Worm (Caenorhabditis elegans) whole organism, young adult: ENCODE measurements around the gene tbx-9.

Experiments
- B0336.3 ChIP-seq: fragments of 200-800 bp; sonication (Bioruptor generic); IDR thresholded peaks from 2 replicates; pipeline ENCODE4 v1.3.6; 2022; ENCODE audit warnings: missing genetic modification characterization, missing compliant biosample characterization
- C17E4.6 ChIP-seq: fragments of 200-800 bp; sonication (Bioruptor generic); IDR thresholded peaks from 2 replicates; pipeline ENCODE4 v1.3.6; 2022; ENCODE audit warnings: missing genetic modification reagents, missing genetic modification characterization, missing compliant biosample characterization
- D2030.7 ChIP-seq: fragments of 200-800 bp; sonication (Bioruptor generic); IDR thresholded peaks from 2 replicates; pipeline ENCODE4 v1.3.6; 2022; ENCODE audit warnings: missing genetic modification reagents, missing genetic modification characterization, missing compliant biosample characterization
- F33H1.4 ChIP-seq: fragments of 200-800 bp; sonication (Bioruptor generic); IDR thresholded peaks from 2 replicates; pipeline ENCODE4 v1.3.6; 2022; ENCODE audit warnings: missing genetic modification reagents, missing genetic modification characterization, missing compliant biosample characterization
- F49E8.2 ChIP-seq: sonication (generic microtip); optimal IDR thresholded peaks from 3 replicates; lab custom pipeline; 2017; ENCODE audit warnings: missing genetic modification characterization, mild to moderate bottlenecking, missing compliant biosample characterization, antibody characterized with exemption, moderate library complexity; ENCODE audit not compliant: insufficient read depth
- F52B5.7 ChIP-seq: sonication (generic microtip); optimal IDR thresholded peaks from 2 replicates; lab custom pipeline; 2016; ENCODE audit warnings: mild to moderate bottlenecking, missing genetic modification characterization, missing compliant biosample characterization
- F55B11.4 ChIP-seq: sonication (generic microtip); optimal IDR thresholded peaks from 2 replicates; lab custom pipeline; 2016; ENCODE audit warnings: missing compliant biosample characterization, missing genetic modification characterization, borderline replicate concordance; ENCODE audit not compliant: insufficient read depth
- Y53G8AR.9 ChIP-seq: fragments of 200-800 bp; sonication (Bioruptor generic); conservative IDR thresholded peaks from 2 replicates; pipeline ENCODE4 v1.3.6; 2022; ENCODE audit warnings: missing genetic modification reagents, missing genetic modification characterization, missing compliant biosample characterization
- attf-5 ChIP-seq: fragments of 200-800 bp; sonication (Bioruptor generic); optimal IDR thresholded peaks from 2 replicates; lab custom pipeline; 2018; ENCODE audit warnings: mild to moderate bottlenecking, missing genetic modification characterization, missing compliant biosample characterization
- bed-1 ChIP-seq: fragments of 200-800 bp; sonication (Bioruptor generic); IDR thresholded peaks from 2 replicates; pipeline ENCODE4 v1.3.6; 2022; ENCODE audit warnings: missing genetic modification reagents, missing genetic modification characterization, missing compliant biosample characterization
- cebp-1 ChIP-seq, 2 experiments: fragments of 200-800 bp in 1 of 2; sonication (Bioruptor generic) in 1 of 2; sonication (generic microtip) in 1 of 2; IDR thresholded peaks in 1 of 2; optimal IDR thresholded peaks in 1 of 2; 2 replicates each; pipeline versions ENCODE4 v1.3.6 to Lab custom; 2017 to 2022; ENCODE audit warnings: missing compliant biosample characterization in 2 of 2, missing genetic modification characterization in 2 of 2, mild to moderate bottlenecking in 1 of 2, missing genetic modification reagents in 1 of 2, moderate library complexity in 1 of 2
- ceh-27 ChIP-seq: fragments of 200-800 bp; sonication (Bioruptor generic); optimal IDR thresholded peaks from 2 replicates; lab custom pipeline; 2018; ENCODE audit warnings: mild to moderate bottlenecking, missing genetic modification characterization, moderate library complexity, missing compliant biosample characterization
- die-1 ChIP-seq: sonication (generic microtip); optimal IDR thresholded peaks from 2 replicates; lab custom pipeline; 2016; ENCODE audit warnings: missing genotype, mild to moderate bottlenecking, missing genetic modification characterization, missing compliant biosample characterization
- egl-18 ChIP-seq: fragments of 200-800 bp; sonication (Bioruptor generic); IDR thresholded peaks from 2 replicates; pipeline ENCODE4 v1.3.6; 2022; ENCODE audit warnings: missing genetic modification reagents, missing genetic modification characterization, missing compliant biosample characterization
- hsf-1 ChIP-seq: fragments of 200-800 bp; sonication (Bioruptor generic); IDR thresholded peaks from 2 replicates; pipeline ENCODE4 v1.3.6; 2022; ENCODE audit warnings: missing genetic modification reagents, missing genetic modification characterization, missing compliant biosample characterization
- lag-1 ChIP-seq: fragments of 200-800 bp; sonication (Bioruptor generic); IDR thresholded peaks from 2 replicates; pipeline ENCODE4 v1.3.6; 2022; ENCODE audit warnings: missing genetic modification reagents, missing genetic modification characterization, missing compliant biosample characterization
- lin-35 ChIP-seq, 3 experiments: fragments of 150-350 bp in 2 of 3; sonication (generic microtip) in 1 of 3; optimal IDR thresholded peaks; 2 replicates each; lab custom pipeline; 2014 to 2018; ENCODE audit warnings: missing biosample characterization in 3 of 3, missing genetic modification characterization in 3 of 3, missing genetic modification reagents in 3 of 3
- lin-54 ChIP-seq: fragments of 200-800 bp; sonication (Bioruptor generic); optimal IDR thresholded peaks from 2 replicates; lab custom pipeline; 2018; ENCODE audit warnings: mild to moderate bottlenecking, missing genetic modification characterization, missing compliant biosample characterization
- lsl-1 ChIP-seq: fragments of 200-800 bp; sonication (Bioruptor generic); optimal IDR thresholded peaks from 2 replicates; lab custom pipeline; 2018; ENCODE audit warnings: mild to moderate bottlenecking, missing genetic modification characterization, moderate library complexity, missing compliant biosample characterization
- madf-6 ChIP-seq: fragments of 200-800 bp; sonication (Bioruptor generic); IDR thresholded peaks from 2 replicates; pipeline ENCODE4 v1.3.6; 2022; ENCODE audit warnings: missing genetic modification reagents, missing genetic modification characterization, missing compliant biosample characterization
- mes-4 ChIP-seq: sonication (generic microtip); optimal IDR thresholded peaks from 2 replicates; lab custom pipeline; 2016; ENCODE audit warnings: missing genotype, missing genetic modification characterization, missing compliant biosample characterization
- mxl-1 ChIP-seq: sonication (generic microtip); optimal IDR thresholded peaks from 2 replicates; lab custom pipeline; 2016; ENCODE audit warnings: missing genetic modification characterization, missing compliant biosample characterization
- nfya-1 ChIP-seq: sonication (generic microtip); optimal IDR thresholded peaks from 2 replicates; lab custom pipeline; 2017; ENCODE audit warnings: antibody characterized with exemption, missing compliant biosample characterization, missing genetic modification characterization, borderline replicate concordance; ENCODE audit not compliant: insufficient read depth
- nfya-2 ChIP-seq: fragments of 200-800 bp; sonication (Bioruptor generic); IDR thresholded peaks from 2 replicates; pipeline ENCODE4 v1.3.6; 2022; ENCODE audit warnings: missing genetic modification reagents, missing genetic modification characterization, missing compliant biosample characterization
- nhr-120 ChIP-seq: fragments of 200-800 bp; sonication (Bioruptor generic); IDR thresholded peaks from 2 replicates; pipeline ENCODE4 v1.3.6; 2022; ENCODE audit warnings: missing genetic modification characterization, missing compliant biosample characterization
- nhr-27 ChIP-seq: fragments of 200-800 bp; sonication (Bioruptor generic); optimal IDR thresholded peaks from 2 replicates; lab custom pipeline; 2018; ENCODE audit warnings: mild to moderate bottlenecking, missing genetic modification characterization, moderate library complexity, missing compliant biosample characterization
- nhr-80 ChIP-seq: sonication (generic microtip); optimal IDR thresholded peaks from 2 replicates; lab custom pipeline; 2016; ENCODE audit warnings: missing genetic modification characterization, missing compliant biosample characterization
- pbrm-1 ChIP-seq: fragments of 200-800 bp; sonication (Bioruptor generic); IDR thresholded peaks from 2 replicates; pipeline ENCODE4 v1.3.6; 2022; ENCODE audit warnings: missing genetic modification reagents, missing genetic modification characterization, missing compliant biosample characterization
- repo-1 ChIP-seq: sonication (generic microtip); optimal IDR thresholded peaks from 2 replicates; lab custom pipeline; 2017; ENCODE audit warnings: mild to moderate bottlenecking, missing genetic modification characterization, missing compliant biosample characterization
- sdz-38 ChIP-seq: sonication (generic microtip); optimal IDR thresholded peaks from 2 replicates; lab custom pipeline; 2016; ENCODE audit warnings: missing genotype, missing genetic modification characterization, missing compliant biosample characterization
- sea-2 ChIP-seq: fragments of 200-800 bp; sonication (Bioruptor generic); IDR thresholded peaks from 2 replicates; pipeline ENCODE4 v1.3.6; 2022; ENCODE audit warnings: missing genetic modification characterization, missing compliant biosample characterization
- snpc-1.1 ChIP-seq: sonication (generic microtip); optimal IDR thresholded peaks from 2 replicates; lab custom pipeline; 2017; ENCODE audit warnings: missing genetic modification characterization, mild to moderate bottlenecking, missing compliant biosample characterization, antibody characterized with exemption, moderate library complexity, missing genotype, missing genetic modification reagents; ENCODE audit not compliant: insufficient read depth
- snpc-4 ChIP-seq, 5 experiments: fragments of 150-350 bp in 1 of 5; sonication (generic microtip) in 4 of 5; optimal IDR thresholded peaks; 2 replicates each; lab custom pipeline; 2014 to 2018; ENCODE audit warnings: missing genetic modification characterization in 5 of 5, missing biosample characterization in 3 of 5, antibody characterized with exemption in 2 of 5, mild to moderate bottlenecking in 2 of 5, missing compliant biosample characterization in 2 of 5, missing genotype in 2 of 5, moderate library complexity in 2 of 5, missing genetic modification reagents in 1 of 5
- sptf-2 ChIP-seq: fragments of 200-800 bp; sonication (Bioruptor generic); optimal IDR thresholded peaks from 2 replicates; lab custom pipeline; 2018; ENCODE audit warnings: mild to moderate bottlenecking, missing genetic modification characterization, missing compliant biosample characterization
- tbx-9 ChIP-seq: sonication (generic microtip); optimal IDR thresholded peaks from 2 replicates; lab custom pipeline; 2016; ENCODE audit warnings: borderline replicate concordance, missing genetic modification characterization, inconsistent platforms, missing compliant biosample characterization
- xnd-1 ChIP-seq: sonication (generic microtip); optimal IDR thresholded peaks from 2 replicates; lab custom pipeline; 2016; ENCODE audit warnings: missing genotype, missing genetic modification reagents, missing genetic modification characterization, missing compliant biosample characterization
- zim-3 ChIP-seq: sonication (generic microtip); optimal IDR thresholded peaks from 2 replicates; lab custom pipeline; 2017; ENCODE audit warnings: mild to moderate bottlenecking, missing genetic modification characterization, moderate library complexity, missing compliant biosample characterization
- ztf-3 ChIP-seq: fragments of 200-800 bp; sonication (Bioruptor generic); optimal IDR thresholded peaks from 2 replicates; lab custom pipeline; 2018; ENCODE audit warnings: mild to moderate bottlenecking, missing genetic modification characterization, missing compliant biosample characterization
- ztf-6 ChIP-seq: fragments of 200-800 bp; sonication (Bioruptor generic); IDR thresholded peaks from 2 replicates; pipeline ENCODE4 v1.3.6; 2022; ENCODE audit warnings: missing genetic modification reagents, missing genetic modification characterization, missing compliant biosample characterization

Gene tbx-9

DNA sequence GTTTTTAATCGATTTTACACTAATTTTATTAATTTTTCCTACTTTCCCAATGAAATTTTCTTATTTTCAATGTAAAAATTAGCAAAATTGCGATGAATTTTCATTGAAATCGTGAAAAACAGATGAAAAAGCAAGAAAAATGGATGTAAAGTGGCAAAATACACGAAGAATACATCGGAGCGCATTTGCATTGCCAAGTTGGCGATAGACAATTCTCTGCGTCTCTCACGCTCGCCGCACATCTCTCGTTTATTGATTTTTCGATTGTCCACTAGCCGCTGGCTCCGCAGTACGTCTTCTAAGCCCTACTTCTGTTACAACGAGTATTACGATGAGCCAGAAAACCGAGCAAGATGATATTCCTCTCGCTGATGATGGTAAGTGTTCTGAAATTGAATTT lies 22.9 kb downstream of the tbx-9 start, which contains the start of gene unc-69 (continued):
- no peak for TF ChIP-seq sea-2 (GFP tag; lab: Robert Waterston, UW)
- TF ChIP-seq nfya-1 (tag; lab: Kevin White, UChicago) = no peak
- TF ChIP-seq repo-1 (tag; lab: Kevin White, UChicago) = no peak
- no peak for TF ChIP-seq sdz-38 (tag; lab: Kevin White, UChicago)
- no peak for TF ChIP-seq snpc-1.1
- no peak for TF ChIP-seq sptf-2 (GFP tag; lab: Kevin White, UChicago)
- TF ChIP-seq mxl-1 (tag; lab: Kevin White, UChicago) = no peak
- TF ChIP-seq D2030.7 = peak; percentile 31; the same call in 1 of the 2 replicates
- TF ChIP-seq pbrm-1 (GFP tag; lab: Robert Waterston, UW) = no peak
- peak; percentile 52 for TF ChIP-seq lsl-1
- TF ChIP-seq ztf-3 (GFP tag; lab: Kevin White, UChicago) = no peak
- TF ChIP-seq mes-4 = no peak
- peak in 1 of 3 experiments; percentile 26 for TF ChIP-seq lin-35 (GFP tag; optimal IDR thresholded peaks at IDR 0.05; lab: Kevin White, UChicago)
- TF ChIP-seq B0336.3 (GFP tag; lab: Robert Waterston, UW) = no peak
- TF ChIP-seq xnd-1 (tag; lab: Kevin White, UChicago) = no peak
- peak; percentile 48 for TF ChIP-seq ceh-27
- no peak for TF ChIP-seq hsf-1 (GFP tag; lab: Robert Waterston, UW)
- no peak for TF ChIP-seq nhr-120 (GFP tag; lab: Robert Waterston, UW)
- peak; percentile 27; the same call in 1 of the 2 replicates for TF ChIP-seq F33H1.4
- TF ChIP-seq tbx-9 (tag; lab: Kevin White, UChicago) = no peak
- no peak for TF ChIP-seq Y53G8AR.9
- TF ChIP-seq zim-3 (tag; lab: Kevin White, UChicago) = no peak
- no peak for TF ChIP-seq F55B11.4
- TF ChIP-seq lag-1 (GFP tag; lab: Robert Waterston, UW) = no peak
- no peak for TF ChIP-seq cebp-1 (GFP tag; IDR thresholded peaks at IDR 0.05; lab: Robert Waterston, UW)
- TF ChIP-seq cebp-1 (tag; optimal IDR thresholded peaks at IDR 0.05; lab: Kevin White, UChicago) = peak; percentile 42
- TF ChIP-seq C17E4.6 (GFP tag; lab: Robert Waterston, UW) = no peak
- TF ChIP-seq ztf-6 (GFP tag; lab: Robert Waterston, UW) = no peak
- no peak for TF ChIP-seq F49E8.2 (tag; lab: Kevin White, UChicago)
- TF ChIP-seq die-1 (tag; lab: Kevin White, UChicago) = no peak
- no peak for TF ChIP-seq madf-6 (GFP tag; lab: Robert Waterston, UW)
- peak; percentile 30 for TF ChIP-seq attf-5
- TF ChIP-seq bed-1 = no peak
- TF ChIP-seq F52B5.7 (tag; lab: Kevin White, UChicago) = no peak
- no peak for TF ChIP-seq nhr-80
- TF ChIP-seq nhr-27 (tag; lab: Kevin White, UChicago) = no peak

ce11 chrIII:10318062-10318609 lies 23.5 kb downstream of the tbx-9 start, which contains the start of the genes unc-50 and ostf-4:
unc-50 (minus strand) TSS chrIII:10318162.
ostf-4 (minus strand) TSS chrIII:10318559.
- no peak for TF ChIP-seq lin-54
- no peak for TF ChIP-seq nfya-2 (GFP tag; lab: Robert Waterston, UW)
- TF ChIP-seq egl-18 = no peak
- TF ChIP-seq snpc-4 (GFP tag; optimal IDR thresholded peaks at IDR 0.05; lab: Kevin White, UChicago) = no peak
- no peak for TF ChIP-seq snpc-4 (tag; optimal IDR thresholded peaks at IDR 0.05; lab: Kevin White, UChicago)
